Worm (Caenorhabditis elegans): ENCODE measurements around the gene set-30.

- TF ChIP-seq efl-1 (GFP tag; optimal IDR thresholded peaks at IDR 0.05), result no peak
- TF ChIP-seq madf-3 (GFP tag; IDR thresholded peaks at IDR 0.05), result no peak
- TF ChIP-seq hlh-12 (tag; optimal IDR thresholded peaks at IDR 0.05), result no peak
- no peak for TF ChIP-seq hlh-26 (GFP tag; conservative IDR thresholded peaks at IDR 0.05)
- TF ChIP-seq F57C9.4 (tag; optimal IDR thresholded peaks at IDR 0.05), result no peak
- TF ChIP-seq him-1 (tag; optimal IDR thresholded peaks at IDR 0.05), result no peak
- no peak for TF ChIP-seq egrh-3 (GFP tag; IDR thresholded peaks at IDR 0.05)
- TF ChIP-seq nhr-120 (GFP tag; IDR thresholded peaks at IDR 0.05), result no peak
- TF ChIP-seq gei-17 (GFP tag; optimal IDR thresholded peaks at IDR 0.05), result no peak
- no peak for TF ChIP-seq sptf-2 (GFP tag; optimal IDR thresholded peaks at IDR 0.05)
- TF ChIP-seq nhr-90 (tag; optimal IDR thresholded peaks at IDR 0.05), result no peak
- TF ChIP-seq snpc-4 (GFP tag; optimal IDR thresholded peaks at IDR 0.05), result no peak
- no peak for TF ChIP-seq snpc-4 (tag; optimal IDR thresholded peaks at IDR 0.05)
- no peak for TF ChIP-seq nfyb-1 (GFP tag; IDR thresholded peaks at IDR 0.05)
Observed at ce11 chrX:4965592-4965991, 33.5 kb upstream of the set-30 start.

Data from whole organism, young adult.